Worm (Caenorhabditis elegans) whole organism, L4/young adult: ENCODE results near the gene msp-59.
"Not testable (repeated sequence)": the region's sequence is repeated elsewhere in the genome, so short reads cannot be mapped to it uniquely, and the experiment has no call there.

Source experiments
- W03F9.2 ChIP-seq: fragments of 150-350 bp; optimal IDR thresholded peaks from 2 replicates; lab custom pipeline; 2014; ENCODE audit warnings: missing biosample characterization, missing genetic modification characterization
- dao-5 ChIP-seq: sonication (generic microtip); optimal IDR thresholded peaks from 2 replicates; lab custom pipeline; 2016; ENCODE audit warnings: missing genotype, missing genetic modification characterization, moderate library complexity, missing compliant biosample characterization
- him-1 ChIP-seq: sonication (generic microtip); optimal IDR thresholded peaks from 2 replicates; lab custom pipeline; 2016; ENCODE audit warnings: missing genotype, missing genetic modification reagents, missing genetic modification characterization, missing compliant biosample characterization

DNA sequence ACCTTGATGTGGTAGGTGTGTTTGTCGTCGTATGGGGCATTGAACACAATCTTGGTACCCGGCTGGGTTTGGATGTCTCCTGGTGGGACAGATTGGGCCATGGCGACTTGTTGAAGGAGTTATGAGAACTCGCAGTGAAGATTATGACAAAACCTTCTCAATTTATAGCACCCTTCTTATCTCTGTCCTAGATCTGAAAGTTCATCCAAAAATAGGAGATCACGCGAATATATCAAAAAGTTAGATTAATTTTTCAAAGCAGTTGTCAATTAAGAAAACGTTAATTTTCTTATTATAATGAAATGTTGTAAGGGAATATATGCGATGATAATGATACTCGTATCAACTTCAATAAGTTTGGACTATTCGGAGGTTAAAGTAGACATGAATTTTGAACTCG, 17.7 kb downstream of the msp-59 start, which contains the start of gene msp-51:
- not testable (repeated sequence) for TF ChIP-seq dao-5; him-1 (tag; lab: Kevin White, UChicago); W03F9.2 (tag; lab: Kevin White, UChicago)
